Fruit fly (Drosophila melanogaster): ENCODE measurements around the gene Smox.

Gene Smox

dm6 chrX:8100026-8100825, 41.9 kb downstream of the Smox start (continued):
- TF ChIP-seq fd59A (GFP tag; optimal IDR thresholded peaks at IDR 0.05) (peak; percentile 56), fd85E (GFP tag; optimal IDR thresholded peaks at IDR 0.05) (peak; percentile 2), CG6854 (GFP tag; optimal IDR thresholded peaks at IDR 0.05) (peak; percentile 45), vri (GFP tag; optimal IDR thresholded peaks at IDR 0.05) (peak; percentile 61), spab (GFP tag; optimal IDR thresholded peaks at IDR 0.05) (peak; percentile 68), Hr39 (GFP tag; optimal IDR thresholded peaks at IDR 0.05) (peak; percentile 60), Smox (GFP tag; optimal IDR thresholded peaks at IDR 0.05) (peak; percentile 91), OdsH (GFP tag; optimal IDR thresholded peaks at IDR 0.05) (peak; percentile 77), cyc (GFP tag; optimal IDR thresholded peaks at IDR 0.05) (peak; percentile 75), Sox15 (GFP tag; optimal IDR thresholded peaks at IDR 0.05) (peak; percentile 48), esn (GFP tag; optimal IDR thresholded peaks at IDR 0.05) (peak; percentile 83), Sox14 (GFP tag; optimal IDR thresholded peaks at IDR 0.05) (peak; percentile 73), dsx (GFP tag; optimal IDR thresholded peaks at IDR 0.05; ENCODE audit: poor library complexity, severe bottlenecking) (peak; percentile 79), svp (GFP tag) (peak; percentile 88), fkh (GFP tag; optimal IDR thresholded peaks at IDR 0.05) (peak; percentile 4), Blimp-1 (GFP tag; optimal IDR thresholded peaks at IDR 0.05) (peak; percentile 22), eg (GFP tag; IDR thresholded peaks at IDR 0.05) (peak; percentile 89), acj6 (GFP tag; optimal IDR thresholded peaks at IDR 0.05) (peak; percentile 80), pdm3 (GFP tag; optimal IDR thresholded peaks at IDR 0.05) (peak; percentile 79), CG34406 (GFP tag; optimal IDR thresholded peaks at IDR 0.05) (peak; percentile 77), CG15336 (GFP tag; IDR thresholded peaks at IDR 0.05) (peak; percentile 93), CG11762 (GFP tag; optimal IDR thresholded peaks at IDR 0.05; ENCODE audit: insufficient read depth) (peak; percentile 69)

dm6 chrX:8093722-8094177, 48.3 kb downstream of the Smox start, which contains the start of gene UbcE2H:
TSS of gene UbcE2H (minus strand) at chrX:8094064.
- TF ChIP-seq CG7368 (GFP tag; optimal IDR thresholded peaks at IDR 0.05) (no peak), salr (GFP tag; optimal IDR thresholded peaks at IDR 0.05) (no peak), dsx (GFP tag; optimal IDR thresholded peaks at IDR 0.05; ENCODE audit: poor library complexity, severe bottlenecking) (no peak), Sox15 (GFP tag; optimal IDR thresholded peaks at IDR 0.05) (no peak), CG31627 (GFP tag; optimal IDR thresholded peaks at IDR 0.05) (no peak), CG6163 (GFP tag; IDR thresholded peaks at IDR 0.05) (no peak), Sox102F (GFP tag; optimal IDR thresholded peaks at IDR 0.05) (no peak), Eip93F (GFP tag; optimal IDR thresholded peaks at IDR 0.05) (no peak), svp (GFP tag) (peak; percentile 72), cyc (GFP tag; optimal IDR thresholded peaks at IDR 0.05) (no peak), fd85E (GFP tag; optimal IDR thresholded peaks at IDR 0.05) (no peak), fd59A (GFP tag; optimal IDR thresholded peaks at IDR 0.05) (no peak), CG1621 (tag; optimal IDR thresholded peaks at IDR 0.05) (peak; percentile 44), vri (GFP tag; optimal IDR thresholded peaks at IDR 0.05) (no peak), Smox (GFP tag; optimal IDR thresholded peaks at IDR 0.05) (no peak), Hr39 (GFP tag; optimal IDR thresholded peaks at IDR 0.05) (no peak), CG3919 (GFP tag; optimal IDR thresholded peaks at IDR 0.05) (no peak), Gug (GFP tag; IDR thresholded peaks at IDR 0.05) (no peak), CG10669 (GFP tag; optimal IDR thresholded peaks at IDR 0.05) (no peak), Eip75B (GFP tag; optimal IDR thresholded peaks at IDR 0.05) (no peak), CG15336 (GFP tag; IDR thresholded peaks at IDR 0.05) (0 out of 2 replicates have a peak, but pooled peaks have one; percentile 30), CG3032 (tag; optimal IDR thresholded peaks at IDR 0.05) (no peak), Met (GFP tag; optimal IDR thresholded peaks at IDR 0.05) (no peak), achi (GFP tag; optimal IDR thresholded peaks at IDR 0.05) (peak; percentile 20), CG8119 (GFP tag; IDR thresholded peaks at IDR 0.05) (no peak), OdsH (GFP tag; optimal IDR thresholded peaks at IDR 0.05) (no peak), CG8319 (GFP tag; optimal IDR thresholded peaks at IDR 0.05) (no peak), Ets21C (GFP tag; optimal IDR thresholded peaks at IDR 0.05) (no peak), dac (GFP tag; optimal IDR thresholded peaks at IDR 0.05) (no peak), Eip78C (GFP tag) (peak; percentile 58), pdm3 (GFP tag; optimal IDR thresholded peaks at IDR 0.05) (no peak), CG11762 (GFP tag; optimal IDR thresholded peaks at IDR 0.05; ENCODE audit: insufficient read depth) (no peak), CG10631 (GFP tag; optimal IDR thresholded peaks at IDR 0.05) (no peak), CG6792 (GFP tag; optimal IDR thresholded peaks at IDR 0.05) (no peak), lz (GFP tag; optimal IDR thresholded peaks at IDR 0.05) (no peak), eg (GFP tag; IDR thresholded peaks at IDR 0.05) (no peak; the same call in 2 of the 3 replicates), CG11294 (GFP tag; IDR thresholded peaks at IDR 0.05) (no peak), CG6276 (GFP tag; optimal IDR thresholded peaks at IDR 0.05) (no peak), CG16779 (tag; optimal IDR thresholded peaks at IDR 0.05) (no peak)

All from whole organism, prepupa.